Worm (Caenorhabditis elegans) whole organism, mixed stage, embryonic: ENCODE data around the gene srt-3.
"Not testable (repeated sequence)": the region's sequence is repeated elsewhere in the genome, so short reads cannot be mapped to it uniquely, and the experiment has no call there.

Source experiments
- bed-3 ChIP-seq: fragments of 200-800 bp; sonication (Bioruptor generic); optimal IDR thresholded peaks from 3 replicates; lab custom pipeline; 2018; ENCODE audit warnings: mild to moderate bottlenecking, missing genetic modification characterization, moderate library complexity, missing compliant biosample characterization
- blmp-1 ChIP-seq: fragments of 150-350 bp; optimal IDR thresholded peaks from 2 replicates; lab custom pipeline; 2014; ENCODE audit warnings: missing biosample characterization, missing genetic modification characterization
- ceh-39 ChIP-seq: fragments of 150-350 bp; optimal IDR thresholded peaks from 2 replicates; lab custom pipeline; 2014; ENCODE audit warnings: missing biosample characterization, missing genetic modification characterization
- ceh-83 ChIP-seq: fragments of 200-800 bp; sonication (Bioruptor generic); optimal IDR thresholded peaks from 2 replicates; lab custom pipeline; 2018; ENCODE audit warnings: mild to moderate bottlenecking, missing genetic modification characterization, missing compliant biosample characterization
- ces-1 ChIP-seq: fragments of 150-350 bp; optimal IDR thresholded peaks from 2 replicates; lab custom pipeline; 2014; ENCODE audit warnings: missing biosample characterization, missing genetic modification reagents, missing genetic modification characterization
- elt-1 ChIP-seq: sonication (generic microtip); optimal IDR thresholded peaks from 2 replicates; lab custom pipeline; 2017; ENCODE audit warnings: missing genetic modification characterization, mild to moderate bottlenecking, missing compliant biosample characterization, antibody characterized with exemption, moderate library complexity, borderline replicate concordance; ENCODE audit not compliant: insufficient read depth
- lin-13 ChIP-seq: fragments of 150-350 bp; optimal IDR thresholded peaks from 2 replicates; lab custom pipeline; 2014; ENCODE audit warnings: missing biosample characterization, missing genetic modification characterization
- lsy-2 ChIP-seq: fragments of 150-350 bp; optimal IDR thresholded peaks from 2 replicates; lab custom pipeline; 2014; ENCODE audit warnings: missing biosample characterization, missing genetic modification characterization
- nhr-237 ChIP-seq: fragments of 150-350 bp; optimal IDR thresholded peaks from 2 replicates; lab custom pipeline; 2014; ENCODE audit warnings: missing biosample characterization, missing genetic modification characterization
- nhr-28 ChIP-seq: fragments of 150-350 bp; optimal IDR thresholded peaks from 2 replicates; lab custom pipeline; 2014; ENCODE audit warnings: missing biosample characterization, missing genetic modification characterization
- unc-62 ChIP-seq: fragments of 150-350 bp; optimal IDR thresholded peaks from 2 replicates; lab custom pipeline; 2014; ENCODE audit warnings: missing biosample characterization, missing genetic modification reagents, missing genetic modification characterization

DNA sequence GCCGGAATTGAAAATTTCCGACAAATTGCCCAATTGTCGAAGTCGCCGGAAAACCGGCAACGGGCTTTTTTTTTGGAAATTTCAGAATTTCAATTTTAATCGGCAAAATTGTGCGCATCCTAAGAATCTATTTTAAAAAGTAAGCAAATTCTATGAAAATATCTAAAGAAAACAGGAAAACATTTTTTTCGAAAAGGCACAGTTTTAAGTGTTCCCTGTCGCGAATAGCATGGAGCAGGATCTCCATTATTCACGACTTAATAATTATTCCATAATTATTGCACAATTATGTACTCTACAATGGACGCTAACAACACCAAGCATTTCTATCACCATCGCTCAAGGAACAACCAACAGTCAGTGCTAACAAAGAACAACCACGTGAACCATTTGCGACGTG, 44.1 kb downstream of the srt-3 start, which contains the start of gene H43I07.4:
- TF ChIP-seq unc-62 (GFP tag; lab: Kevin White, UChicago); nhr-237 (tag; lab: Kevin White, UChicago); nhr-28 (tag; lab: Kevin White, UChicago); ces-1; elt-1 (tag; lab: Kevin White, UChicago); bed-3 (GFP tag; lab: Kevin White, UChicago); lsy-2 (tag; lab: Kevin White, UChicago); ceh-83 (GFP tag; lab: Kevin White, UChicago); ceh-39 (tag; lab: Kevin White, UChicago); blmp-1 (tag; lab: Kevin White, UChicago); lin-13 (tag; lab: Kevin White, UChicago): not testable (repeated sequence)
